Fruit fly (Drosophila melanogaster) whole organism, prepupa: ENCODE measurements around the gene CG13046.

Experiments
- Blimp-1 ChIP-seq: fragments of 200-800 bp; sonication (Bioruptor generic); optimal IDR thresholded peaks from 3 replicates; lab custom pipeline; 2017; ENCODE audit warnings: missing biosample characterization, missing genetic modification characterization, mild to moderate bottlenecking, moderate library complexity, missing genetic modification reagents
- CG10631 ChIP-seq: fragments of 200-800 bp; sonication (Bioruptor generic); optimal IDR thresholded peaks from 2 replicates; lab custom pipeline; 2016; ENCODE audit warnings: missing biosample characterization, missing genetic modification characterization
- CG10669 ChIP-seq: fragments of 200-800 bp; sonication (Bioruptor generic); optimal IDR thresholded peaks from 3 replicates; lab custom pipeline; 2018; ENCODE audit warnings: missing biosample characterization, mild to moderate bottlenecking, missing genetic modification characterization, moderate library complexity
- CG11762 ChIP-seq: fragments of 200-800 bp; sonication (Bioruptor generic); optimal IDR thresholded peaks from 3 replicates; lab custom pipeline; 2016; ENCODE audit warnings: missing biosample characterization, missing genetic modification characterization; ENCODE audit not compliant: insufficient read depth
- CG15336 ChIP-seq: fragments of 200-800 bp; sonication (Bioruptor generic); IDR thresholded peaks from 2 replicates; pipeline ENCODE4 v1.3.6; 2022; ENCODE audit warnings: missing biosample characterization, missing genetic modification characterization
- CG1621 ChIP-seq: fragments of 200-800 bp; sonication (Bioruptor generic); optimal IDR thresholded peaks from 3 replicates; lab custom pipeline; 2018; ENCODE audit warnings: missing biosample characterization, mild to moderate bottlenecking, missing genetic modification characterization
- CG32006 ChIP-seq: fragments of 200-800 bp; sonication (Bioruptor generic); optimal IDR thresholded peaks from 3 replicates; lab custom pipeline; 2017; ENCODE audit warnings: missing biosample characterization, mild to moderate bottlenecking, missing genetic modification characterization
- CG34406 ChIP-seq: fragments of 200-800 bp; sonication (Bioruptor generic); optimal IDR thresholded peaks from 3 replicates; lab custom pipeline; 2016; ENCODE audit warnings: missing biosample characterization, missing genetic modification characterization
- CG3919 ChIP-seq: fragments of 200-800 bp; sonication (Bioruptor generic); optimal IDR thresholded peaks from 3 replicates; lab custom pipeline; 2016; ENCODE audit warnings: missing biosample characterization, missing genetic modification characterization
- CG4318 ChIP-seq: fragments of 200-800 bp; sonication (Bioruptor generic); optimal IDR thresholded peaks from 3 replicates; lab custom pipeline; 2017; ENCODE audit warnings: missing biosample characterization, mild to moderate bottlenecking, missing genetic modification characterization
- CG6163 ChIP-seq: fragments of 200-800 bp; sonication (Bioruptor generic); IDR thresholded peaks from 3 replicates; pipeline ENCODE4 v1.3.6; 2022; ENCODE audit warnings: missing biosample characterization, missing genetic modification characterization
- CG6854 ChIP-seq: fragments of 200-800 bp; sonication (Bioruptor generic); optimal IDR thresholded peaks from 2 replicates; lab custom pipeline; 2017; ENCODE audit warnings: missing biosample characterization, mild to moderate bottlenecking, missing genetic modification characterization
- CG7368 ChIP-seq: fragments of 200-800 bp; sonication (Bioruptor generic); optimal IDR thresholded peaks from 3 replicates; lab custom pipeline; 2016; ENCODE audit warnings: missing biosample characterization, missing genetic modification characterization
- CG8119 ChIP-seq: fragments of 200-800 bp; sonication (Bioruptor generic); IDR thresholded peaks from 3 replicates; pipeline ENCODE4 v1.3.6; 2022; ENCODE audit warnings: missing biosample characterization, missing genetic modification characterization
- CG8319 ChIP-seq: fragments of 200-800 bp; sonication (Bioruptor generic); optimal IDR thresholded peaks from 3 replicates; lab custom pipeline; 2016; ENCODE audit warnings: missing biosample characterization, missing genetic modification characterization
- CG8632 ChIP-seq: fragments of 200-800 bp; sonication (Bioruptor generic); optimal IDR thresholded peaks from 3 replicates; lab custom pipeline; 2016; ENCODE audit warnings: missing biosample characterization, missing genetic modification characterization
- CG9139 ChIP-seq: fragments of 200-800 bp; sonication (Bioruptor generic); optimal IDR thresholded peaks from 3 replicates; lab custom pipeline; 2017; ENCODE audit warnings: missing biosample characterization, mild to moderate bottlenecking, missing genetic modification characterization
- Eip78C ChIP-seq: fragments of 200-800 bp; sonication (Bioruptor generic); peaks from one replicate; lab custom pipeline; 2016; ENCODE audit warnings: missing biosample characterization, missing genetic modification characterization
- Gug ChIP-seq: fragments of 200-800 bp; sonication (Bioruptor generic); IDR thresholded peaks from 2 replicates; pipeline ENCODE4 v1.3.6; 2022; ENCODE audit warnings: missing biosample characterization, missing genetic modification characterization
- Hr39 ChIP-seq: fragments of 200-800 bp; sonication (Bioruptor generic); optimal IDR thresholded peaks from 2 replicates; lab custom pipeline; 2016; ENCODE audit warnings: missing biosample characterization, missing genetic modification characterization
- Lpt ChIP-seq: fragments of 200-800 bp; sonication (Bioruptor generic); optimal IDR thresholded peaks from 3 replicates; lab custom pipeline; 2016; ENCODE audit warnings: missing biosample characterization, missing genetic modification characterization
- Met ChIP-seq: fragments of 200-800 bp; sonication (Bioruptor generic); optimal IDR thresholded peaks from 3 replicates; lab custom pipeline; 2016; ENCODE audit warnings: missing biosample characterization, missing genetic modification characterization
- Sox14 ChIP-seq: fragments of 200-800 bp; sonication (Bioruptor generic); optimal IDR thresholded peaks from 3 replicates; lab custom pipeline; 2016; ENCODE audit warnings: missing biosample characterization, missing genetic modification characterization
- achi ChIP-seq: fragments of 200-800 bp; sonication (Bioruptor generic); optimal IDR thresholded peaks from 3 replicates; lab custom pipeline; 2016; ENCODE audit warnings: missing biosample characterization, missing genetic modification characterization
- acj6 ChIP-seq: fragments of 200-800 bp; sonication (Bioruptor generic); optimal IDR thresholded peaks from 3 replicates; lab custom pipeline; 2016; ENCODE audit warnings: missing biosample characterization, missing genetic modification characterization
- cyc ChIP-seq: fragments of 200-800 bp; sonication (Bioruptor generic); optimal IDR thresholded peaks from 3 replicates; lab custom pipeline; 2016; ENCODE audit warnings: missing biosample characterization, missing genetic modification characterization
- dac ChIP-seq: fragments of 200-800 bp; sonication (Bioruptor generic); optimal IDR thresholded peaks from 2 replicates; lab custom pipeline; 2017; ENCODE audit warnings: missing biosample characterization, mild to moderate bottlenecking, missing genetic modification characterization
- dsx ChIP-seq: fragments of 200-800 bp; optimal IDR thresholded peaks from 3 replicates; lab custom pipeline; 2019; ENCODE audit warnings: missing biosample characterization, mild to moderate bottlenecking, missing genetic modification characterization, moderate library complexity; ENCODE audit not compliant: poor library complexity, severe bottlenecking
- eg ChIP-seq: fragments of 200-800 bp; sonication (Bioruptor generic); IDR thresholded peaks from 3 replicates; pipeline ENCODE4 v1.3.6; 2022; ENCODE audit warnings: missing biosample characterization, missing genetic modification characterization
- esn ChIP-seq: fragments of 200-800 bp; sonication (Bioruptor generic); optimal IDR thresholded peaks from 2 replicates; lab custom pipeline; 2016; ENCODE audit warnings: missing biosample characterization, mild to moderate bottlenecking, missing genetic modification characterization, moderate library complexity
- fd59A ChIP-seq: fragments of 200-800 bp; sonication (Bioruptor generic); optimal IDR thresholded peaks from 2 replicates; lab custom pipeline; 2017; ENCODE audit warnings: missing biosample characterization, mild to moderate bottlenecking, missing genetic modification characterization, missing genetic modification reagents
- fd85E ChIP-seq: fragments of 200-800 bp; sonication (Bioruptor generic); optimal IDR thresholded peaks from 3 replicates; lab custom pipeline; 2016; ENCODE audit warnings: missing biosample characterization, missing genetic modification characterization
- fkh ChIP-seq: fragments of 200-800 bp; sonication (Bioruptor generic); optimal IDR thresholded peaks from 3 replicates; lab custom pipeline; 2017; ENCODE audit warnings: missing biosample characterization, mild to moderate bottlenecking, missing genetic modification characterization, moderate library complexity
- lz ChIP-seq: fragments of 200-800 bp; sonication (Bioruptor generic); optimal IDR thresholded peaks from 3 replicates; lab custom pipeline; 2016; ENCODE audit warnings: missing biosample characterization, missing genetic modification characterization
- net ChIP-seq: fragments of 200-800 bp; sonication (Bioruptor generic); optimal IDR thresholded peaks from 3 replicates; lab custom pipeline; 2016; ENCODE audit warnings: missing biosample characterization, missing genetic modification characterization
- pdm3 ChIP-seq: fragments of 200-800 bp; sonication (Bioruptor generic); optimal IDR thresholded peaks from 3 replicates; lab custom pipeline; 2016; ENCODE audit warnings: missing biosample characterization, missing genetic modification characterization
- salr ChIP-seq, 2 experiments: fragments of 200-800 bp; sonication (Bioruptor generic); optimal IDR thresholded peaks; 3 replicates each; lab custom pipeline; 2016 to 2018; ENCODE audit warnings: missing biosample characterization in 2 of 2, missing genetic modification characterization in 2 of 2, mild to moderate bottlenecking in 1 of 2
- spab ChIP-seq: fragments of 200-800 bp; sonication (Bioruptor generic); optimal IDR thresholded peaks from 2 replicates; lab custom pipeline; 2017; ENCODE audit warnings: missing biosample characterization, mild to moderate bottlenecking, missing genetic modification characterization, missing genetic modification reagents
- ss ChIP-seq, 2 experiments: fragments of 200-800 bp; sonication (Bioruptor generic); optimal IDR thresholded peaks; 2 replicates in 1 of 2; 3 replicates in 1 of 2; lab custom pipeline; 2017 to 2018; ENCODE audit warnings: mild to moderate bottlenecking in 2 of 2, missing biosample characterization in 2 of 2, missing genetic modification characterization in 2 of 2, moderate library complexity in 1 of 2
- svp ChIP-seq: fragments of 200-800 bp; sonication (Bioruptor generic); peaks from one replicate; lab custom pipeline; 2016; ENCODE audit warnings: missing biosample characterization, missing genetic modification characterization
- vri ChIP-seq: fragments of 200-800 bp; sonication (Bioruptor generic); optimal IDR thresholded peaks from 3 replicates; lab custom pipeline; 2016; ENCODE audit warnings: missing biosample characterization, mild to moderate bottlenecking, missing genetic modification characterization

CG13046 gene

DNA sequence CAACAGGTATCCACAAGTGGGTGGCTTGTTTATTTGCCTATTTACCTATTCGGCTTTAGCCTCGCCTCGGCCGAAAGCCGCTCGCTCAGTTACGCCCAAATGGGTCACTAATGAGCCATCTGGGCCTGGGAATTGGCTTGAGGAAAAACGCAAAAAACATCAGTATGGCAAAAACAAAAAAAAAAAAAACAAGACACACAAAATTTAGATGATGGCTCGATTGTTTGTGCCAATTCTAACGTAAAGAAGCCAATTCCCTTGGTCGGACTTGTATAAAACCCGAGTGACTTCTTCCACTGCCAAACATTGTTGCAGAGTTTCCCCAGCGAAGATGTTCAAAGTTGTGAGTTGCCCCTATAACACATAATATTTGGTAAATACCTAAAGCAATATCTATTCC lies 12.9 kb upstream of the CG13046 start, which contains the start of gene CG4982:
TSS of gene CG4982 (plus strand) at position 301 of the 400 bp plus-strand sequence.
- TF ChIP-seq spab (GFP tag; lab: Kevin White, UChicago) (no peak), CG10631 (no peak), fd59A (GFP tag; lab: Kevin White, UChicago) (no peak), fd85E (no peak), CG8632 (GFP tag; lab: Kevin White, UChicago) (no peak), CG32006 (GFP tag; lab: Kevin White, UChicago) (no peak), achi (GFP tag; lab: Kevin White, UChicago) (no peak)

- TF ChIP-seq CG11762 (GFP tag; lab: Kevin White, UChicago), result no peak
- TF ChIP-seq Sox14, result no peak
- no peak for TF ChIP-seq CG10669
- TF ChIP-seq CG4318 (GFP tag; lab: Kevin White, UChicago), result no peak
- TF ChIP-seq net (GFP tag; lab: Kevin White, UChicago), result no peak
- TF ChIP-seq CG1621 (tag; lab: Kevin White, UChicago), result no peak
- TF ChIP-seq acj6, result no peak
- no peak for TF ChIP-seq Hr39 (GFP tag; lab: Kevin White, UChicago)
- no peak for TF ChIP-seq lz
- TF ChIP-seq CG8632 (GFP tag; lab: Kevin White, UChicago), result no peak
- no peak for TF ChIP-seq Met (GFP tag; lab: Kevin White, UChicago)
- TF ChIP-seq Eip78C (GFP tag; lab: Kevin White, UChicago), result no peak
- TF ChIP-seq CG7368 (GFP tag; lab: Kevin White, UChicago), result no peak
- TF ChIP-seq spab (GFP tag; lab: Kevin White, UChicago), result no peak
- TF ChIP-seq cyc (GFP tag; lab: Kevin White, UChicago), result no peak
- no peak for TF ChIP-seq CG8319 (GFP tag; lab: Kevin White, UChicago)
- no peak for TF ChIP-seq esn (GFP tag; lab: Kevin White, UChicago)
Observed at dm6 chr3L:16295447-16295846, 7.2 kb upstream of the CG13046 start, which contains the start of gene CG4962. TSS of gene CG4962 (minus strand) at chr3L:16295547.

DNA sequence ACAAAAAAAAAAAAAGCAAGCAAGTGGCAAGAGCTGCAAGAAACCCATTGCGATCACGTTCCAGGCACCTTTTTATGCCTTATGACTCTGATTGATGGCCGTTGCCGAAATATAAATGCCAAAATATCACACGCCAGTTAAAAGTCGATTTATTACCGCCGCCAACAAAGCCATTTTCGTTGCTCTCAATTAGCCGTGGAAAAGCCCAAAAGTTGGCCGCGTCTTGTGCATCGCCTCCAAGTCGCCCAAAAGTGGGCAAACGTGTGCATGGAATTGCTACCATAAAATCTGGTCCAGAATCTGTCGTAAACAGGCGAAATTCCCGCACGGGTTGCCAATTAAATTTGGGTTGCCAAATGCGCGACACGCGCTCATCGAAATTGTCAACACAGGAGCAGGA lies 3.5 kb upstream of the CG13046 start:
- TF ChIP-seq Sox14, result no peak
- TF ChIP-seq pdm3 (GFP tag; lab: Kevin White, UChicago), result no peak
- TF ChIP-seq CG3919 (GFP tag; lab: Kevin White, UChicago), result peak; percentile 22
- no peak for TF ChIP-seq CG7368 (GFP tag; lab: Kevin White, UChicago)
- 0 out of 3 replicates have a peak, but pooled peaks have one; percentile 30 for TF ChIP-seq CG6163 (GFP tag; lab: Robert Waterston, UW)
- TF ChIP-seq CG10631, result no peak
- TF ChIP-seq Blimp-1 (GFP tag; lab: Kevin White, UChicago), result no peak
- no peak for TF ChIP-seq fkh
- TF ChIP-seq eg (GFP tag; lab: Robert Waterston, UW), result no peak
- no peak for TF ChIP-seq CG9139 (GFP tag; lab: Kevin White, UChicago)
- TF ChIP-seq, all 60 proteins: peak for 2

DNA sequence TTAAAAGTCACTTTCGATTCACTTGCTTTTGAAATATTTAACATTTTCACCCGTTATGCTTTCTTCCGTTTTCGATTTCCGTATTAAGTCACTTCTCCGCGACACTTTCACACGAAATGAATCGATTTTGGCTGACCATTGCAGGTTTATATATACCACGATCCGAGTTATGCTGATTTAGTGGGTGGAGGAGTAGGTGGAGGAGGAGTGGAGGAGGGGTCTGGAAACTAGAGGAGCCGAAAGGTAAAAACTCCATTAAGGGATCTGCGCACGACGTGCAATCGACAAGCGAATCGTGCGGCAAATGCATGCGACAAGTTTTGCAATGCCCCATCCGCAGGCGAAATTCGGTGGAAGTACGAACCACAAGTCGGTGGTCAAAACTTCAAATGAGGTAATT lies 2.6 kb upstream of the CG13046 start, which contains the start of gene CG13045:
TSS of gene CG13045 (minus strand) at position 101 of the 400 bp plus-strand sequence.
- no peak for TF ChIP-seq fkh
- no peak for TF ChIP-seq Met (GFP tag; lab: Kevin White, UChicago)
- TF ChIP-seq vri (GFP tag; lab: Kevin White, UChicago), result no peak
- TF ChIP-seq CG6854, result no peak
- no peak for TF ChIP-seq CG15336 (GFP tag; lab: Robert Waterston, UW)
- TF ChIP-seq CG6163 (GFP tag; lab: Robert Waterston, UW), result no peak

- TF ChIP-seq pdm3 (GFP tag; lab: Kevin White, UChicago), result peak; percentile 10
- TF ChIP-seq Met (GFP tag; lab: Kevin White, UChicago), result no peak
- TF ChIP-seq dac, result no peak
- no peak for TF ChIP-seq CG4318 (GFP tag; lab: Kevin White, UChicago)
- TF ChIP-seq Lpt (GFP tag; lab: Kevin White, UChicago), result no peak
- no peak for TF ChIP-seq Gug (GFP tag; lab: Robert Waterston, UW)
- peak; percentile 12 for TF ChIP-seq spab (GFP tag; lab: Kevin White, UChicago)
- no peak for TF ChIP-seq lz
- TF ChIP-seq fd59A (GFP tag; lab: Kevin White, UChicago), result no peak
- TF ChIP-seq CG8119, result peak; percentile 46; the same call in 1 of the 3 replicates
- TF ChIP-seq CG3919 (GFP tag; lab: Kevin White, UChicago), result no peak
- peak; percentile 14; the same call in 1 of the 3 replicates for TF ChIP-seq eg (GFP tag; lab: Robert Waterston, UW)
- TF ChIP-seq acj6, result peak; percentile 30
- TF ChIP-seq salr (GFP tag; optimal IDR thresholded peaks at IDR 0.05; lab: Kevin White, UChicago), result no peak
- no peak for TF ChIP-seq dsx (GFP tag; lab: Kevin White, UChicago)
- peak; percentile 12 for TF ChIP-seq CG1621 (tag; lab: Kevin White, UChicago)
- peak; percentile 5 for TF ChIP-seq CG34406 (GFP tag; lab: Kevin White, UChicago)
- TF ChIP-seq CG7368 (GFP tag; lab: Kevin White, UChicago), result no peak
- no peak for TF ChIP-seq fd85E
- no peak for TF ChIP-seq ss (GFP tag; optimal IDR thresholded peaks at IDR 0.05; lab: Kevin White, UChicago)
- TF ChIP-seq svp (GFP tag; lab: Kevin White, UChicago), result no peak
- TF ChIP-seq CG8319 (GFP tag; lab: Kevin White, UChicago), result no peak
- peak; percentile 4 for TF ChIP-seq CG10669
Observed at dm6 chr3L:16289067-16289466, 845 bp upstream of the CG13046 start.
